Fruit fly (Drosophila melanogaster) whole organism, embryonic: ENCODE measurements around the gene CG32573.

Source experiments
- ATbp ChIP-seq: fragments of 200-800 bp; sonication (Bioruptor generic); optimal IDR thresholded peaks from 2 replicates; lab custom pipeline; 2017; ENCODE audit warnings: missing biosample characterization, mild to moderate bottlenecking, missing genetic modification characterization, missing genetic modification reagents
- Adf1 ChIP-seq: fragments of 200-800 bp; sonication (Bioruptor generic); IDR thresholded peaks from 2 replicates; pipeline ENCODE4 v1.3.6; 2022; ENCODE audit warnings: missing biosample characterization, missing genetic modification characterization
- Bdp1 ChIP-seq: fragments of 200-800 bp; sonication (Bioruptor generic); optimal IDR thresholded peaks from 3 replicates; lab custom pipeline; 2016; ENCODE audit warnings: missing biosample characterization, missing genetic modification characterization
- Blimp-1 ChIP-seq: fragments of 200-800 bp; sonication (Bioruptor generic); optimal IDR thresholded peaks from 3 replicates; lab custom pipeline; 2018; ENCODE audit warnings: missing biosample characterization, missing genetic modification characterization, mild to moderate bottlenecking, moderate library complexity, missing genetic modification reagents
- CG10543 ChIP-seq: fragments of 200-800 bp; sonication (Bioruptor generic); optimal IDR thresholded peaks from 3 replicates; lab custom pipeline; 2017; ENCODE audit warnings: missing biosample characterization, mild to moderate bottlenecking, missing genetic modification characterization, moderate library complexity
- CG10979 ChIP-seq: fragments of 200-800 bp; sonication (Bioruptor generic); optimal IDR thresholded peaks from 2 replicates; lab custom pipeline; 2018; ENCODE audit warnings: missing biosample characterization, mild to moderate bottlenecking, missing genetic modification characterization, moderate library complexity
- CG12071 ChIP-seq: fragments of 200-800 bp; sonication (Bioruptor generic); optimal IDR thresholded peaks from 3 replicates; lab custom pipeline; 2018; ENCODE audit warnings: missing biosample characterization, mild to moderate bottlenecking, missing genetic modification characterization
- CG12769 ChIP-seq: fragments of 200-800 bp; sonication (Bioruptor generic); optimal IDR thresholded peaks from 2 replicates; lab custom pipeline; 2019; ENCODE audit warnings: missing biosample characterization, mild to moderate bottlenecking, missing genetic modification characterization, moderate library complexity
- CG1603 ChIP-seq: fragments of 200-800 bp; sonication (Bioruptor generic); optimal IDR thresholded peaks from 2 replicates; lab custom pipeline; 2019; ENCODE audit warnings: missing biosample characterization, mild to moderate bottlenecking, missing genetic modification characterization, moderate library complexity
- CG17328 ChIP-seq: fragments of 200-800 bp; sonication (Bioruptor generic); IDR thresholded peaks from 2 replicates; pipeline ENCODE4 v1.3.6; 2022; ENCODE audit warnings: missing biosample characterization, missing genetic modification characterization
- CG17361 ChIP-seq: fragments of 200-800 bp; sonication (Bioruptor generic); IDR thresholded peaks from 3 replicates; pipeline ENCODE4 v1.3.6; 2022; ENCODE audit warnings: missing biosample characterization, missing genetic modification characterization
- CG18011 ChIP-seq: fragments of 200-800 bp; sonication (Bioruptor generic); optimal IDR thresholded peaks from 2 replicates; lab custom pipeline; 2017; ENCODE audit warnings: missing biosample characterization, missing genetic modification characterization, mild to moderate bottlenecking, moderate library complexity, missing genotype
- CG1832 ChIP-seq: fragments of 200-800 bp; sonication (Bioruptor generic); optimal IDR thresholded peaks from 2 replicates; lab custom pipeline; 2017; ENCODE audit warnings: missing biosample characterization, mild to moderate bottlenecking, missing genetic modification characterization, inconsistent platforms
- CG2202 ChIP-seq: fragments of 200-800 bp; sonication (Bioruptor generic); optimal IDR thresholded peaks from 2 replicates; lab custom pipeline; 2018; ENCODE audit warnings: missing biosample characterization, mild to moderate bottlenecking, missing genetic modification characterization
- CG6175 ChIP-seq: fragments of 200-800 bp; sonication (Bioruptor generic); IDR thresholded peaks from 3 replicates; pipeline ENCODE4 v1.3.6; 2022; ENCODE audit warnings: missing biosample characterization, missing genetic modification characterization
- CG8281 ChIP-seq: fragments of 200-800 bp; sonication (Bioruptor generic); optimal IDR thresholded peaks from 2 replicates; lab custom pipeline; 2018; ENCODE audit warnings: missing biosample characterization, mild to moderate bottlenecking, missing genetic modification characterization, moderate library complexity
- CG8924 ChIP-seq: fragments of 200-800 bp; optimal IDR thresholded peaks from 3 replicates; lab custom pipeline; 2019; ENCODE audit warnings: missing biosample characterization, mild to moderate bottlenecking, missing genetic modification characterization, moderate library complexity
- Eip74EF ChIP-seq, 2 experiments: fragments of 200-800 bp in 1 of 2; fragments of >200 bp in 1 of 2; sonication (Bioruptor generic) in 1 of 2; optimal IDR thresholded peaks; 2 replicates each; lab custom pipeline; 2017 to 2019; ENCODE audit warnings: missing biosample characterization in 2 of 2, missing genetic modification characterization in 2 of 2, mild to moderate bottlenecking in 1 of 2, moderate library complexity in 1 of 2
- GATAe ChIP-seq: fragments of 200-800 bp; sonication (Bioruptor generic); conservative IDR thresholded peaks from 2 replicates; pipeline ENCODE4 v1.3.6; 2022; ENCODE audit warnings: missing biosample characterization, missing genetic modification characterization
- HLH3B ChIP-seq: fragments of 200-800 bp; sonication (Bioruptor generic); IDR thresholded peaks from 2 replicates; pipeline ENCODE4 v1.3.6; 2022; ENCODE audit warnings: missing biosample characterization, missing genetic modification characterization
- Hey ChIP-seq: fragments of 200-800 bp; sonication (Bioruptor generic); optimal IDR thresholded peaks from 3 replicates; lab custom pipeline; 2018; ENCODE audit warnings: missing biosample characterization, mild to moderate bottlenecking, missing genetic modification characterization
- HmgZ ChIP-seq: fragments of 200-800 bp; sonication (Bioruptor generic); optimal IDR thresholded peaks from 2 replicates; lab custom pipeline; 2018; ENCODE audit warnings: missing biosample characterization, mild to moderate bottlenecking, missing genetic modification characterization
- Hr39 ChIP-seq: fragments of >200 bp; optimal IDR thresholded peaks from 2 replicates; lab custom pipeline; 2017
- Jarid2 ChIP-seq: fragments of 200-800 bp; sonication (Bioruptor generic); optimal IDR thresholded peaks from 3 replicates; lab custom pipeline; 2017; ENCODE audit warnings: mild to moderate bottlenecking, missing biosample characterization, missing genetic modification reagents, missing genetic modification characterization
- Mad ChIP-seq: fragments of 200-800 bp; sonication (Bioruptor generic); optimal IDR thresholded peaks from 2 replicates; lab custom pipeline; 2016; ENCODE audit warnings: missing biosample characterization, missing genetic modification characterization
- Med ChIP-seq: fragments of 200-800 bp; sonication (Bioruptor generic); peaks from one replicate; lab custom pipeline; 2016; ENCODE audit warnings: missing biosample characterization, missing genetic modification characterization, mild to moderate bottlenecking, inconsistent platforms, moderate library complexity
- Nf-YC ChIP-seq: fragments of 200-800 bp; optimal IDR thresholded peaks from 3 replicates; lab custom pipeline; 2019; ENCODE audit warnings: missing biosample characterization, mild to moderate bottlenecking, missing genetic modification characterization, moderate library complexity
- Pdp1 ChIP-seq, 2 experiments: fragments of 200-800 bp; sonication (Bioruptor generic); optimal IDR thresholded peaks; 3 replicates each; lab custom pipeline; 2016; ENCODE audit warnings: missing biosample characterization in 2 of 2, missing genetic modification characterization in 2 of 2, mild to moderate bottlenecking in 1 of 2, moderate library complexity in 1 of 2
- ac ChIP-seq: fragments of 200-800 bp; sonication (Bioruptor generic); optimal IDR thresholded peaks from 3 replicates; lab custom pipeline; 2017; ENCODE audit warnings: missing biosample characterization, mild to moderate bottlenecking, missing genetic modification characterization
- cg ChIP-seq: fragments of 200-800 bp; sonication (Bioruptor generic); optimal IDR thresholded peaks from 3 replicates; lab custom pipeline; 2019; ENCODE audit warnings: missing biosample characterization, mild to moderate bottlenecking, missing genetic modification characterization, moderate library complexity
- chif ChIP-seq, 2 experiments: fragments of 200-800 bp; sonication (Bioruptor generic); optimal IDR thresholded peaks; 3 replicates each; lab custom pipeline; 2016; ENCODE audit warnings: missing biosample characterization in 2 of 2, missing genetic modification characterization in 2 of 2
- cwo ChIP-seq: fragments of 200-800 bp; sonication (Bioruptor generic); optimal IDR thresholded peaks from 3 replicates; lab custom pipeline; 2017; ENCODE audit warnings: missing biosample characterization, missing genetic modification characterization, mild to moderate bottlenecking, moderate library complexity, missing genetic modification reagents
- ewg ChIP-seq: fragments of 200-800 bp; sonication (Bioruptor generic); optimal IDR thresholded peaks from 3 replicates; lab custom pipeline; 2017; ENCODE audit warnings: mild to moderate bottlenecking, missing biosample characterization, missing genetic modification reagents, missing genetic modification characterization
- insv ChIP-seq, 2 experiments: fragments of 200-800 bp; sonication (Bioruptor generic); optimal IDR thresholded peaks; 3 replicates each; lab custom pipeline; 2016 to 2018; ENCODE audit warnings: missing biosample characterization in 2 of 2, missing genetic modification characterization in 2 of 2
- kni ChIP-seq: fragments of 200-800 bp; sonication (Bioruptor generic); optimal IDR thresholded peaks from 3 replicates; lab custom pipeline; 2017; ENCODE audit warnings: mild to moderate bottlenecking, missing biosample characterization, missing genetic modification reagents, missing genetic modification characterization
- lola ChIP-seq, 3 experiments: fragments of >200 bp in 2 of 3; fragments of 200-800 bp in 1 of 3; sonication (Bioruptor generic) in 1 of 3; optimal IDR thresholded peaks; 2 replicates each; lab custom pipeline; 2017 to 2019; ENCODE audit warnings: missing biosample characterization in 3 of 3, missing genetic modification characterization in 3 of 3, mild to moderate bottlenecking in 1 of 3, moderate library complexity in 1 of 3
- oc ChIP-seq: fragments of 200-800 bp; sonication (Bioruptor generic); optimal IDR thresholded peaks from 2 replicates; lab custom pipeline; 2018; ENCODE audit warnings: missing biosample characterization, mild to moderate bottlenecking, missing genetic modification characterization, moderate library complexity
- pzg ChIP-seq: fragments of 200-800 bp; sonication (Bioruptor generic); optimal IDR thresholded peaks from 3 replicates; lab custom pipeline; 2018; ENCODE audit warnings: missing biosample characterization, mild to moderate bottlenecking, missing genetic modification characterization, moderate library complexity
- sd ChIP-seq: fragments of 200-800 bp; sonication (Bioruptor generic); optimal IDR thresholded peaks from 3 replicates; lab custom pipeline; 2018; ENCODE audit warnings: missing biosample characterization, mild to moderate bottlenecking, missing genetic modification characterization, moderate library complexity
- sens ChIP-seq: fragments of 200-800 bp; sonication (Bioruptor generic); peaks from one replicate; lab custom pipeline; 2016; ENCODE audit warnings: missing biosample characterization, missing genetic modification characterization
- slbo ChIP-seq: fragments of 200-800 bp; sonication (Bioruptor generic); IDR thresholded peaks from 2 replicates; pipeline ENCODE4 v1.3.6; 2022; ENCODE audit warnings: missing biosample characterization, missing genetic modification characterization
- sqz ChIP-seq: fragments of 200-800 bp; sonication (Bioruptor generic); optimal IDR thresholded peaks from 3 replicates; lab custom pipeline; 2018; ENCODE audit warnings: missing biosample characterization, mild to moderate bottlenecking, missing genetic modification characterization
- stc ChIP-seq: fragments of 200-800 bp; sonication (Bioruptor generic); IDR thresholded peaks from 2 replicates; pipeline ENCODE4 v1.3.6; 2022; ENCODE audit warnings: missing biosample characterization, missing genetic modification characterization
- tap ChIP-seq: fragments of 200-800 bp; optimal IDR thresholded peaks from 3 replicates; lab custom pipeline; 2019; ENCODE audit warnings: missing biosample characterization, mild to moderate bottlenecking, missing genetic modification characterization, moderate library complexity

Gene CG32573

dm6 chrX:16640260-16641100 lies 10.7 kb upstream of the CG32573 start, which contains the start of the genes SNRPG and mthl1 (continued):
- peak; percentile 77 for TF ChIP-seq ewg (GFP tag; lab: Kevin White, UChicago)
- peak; percentile 37 for TF ChIP-seq HmgZ
- TF ChIP-seq Hr39 (lab: Kevin White, UChicago) = no peak
- peak; percentile 69 for TF ChIP-seq GATAe
- TF ChIP-seq chif (GFP tag; optimal IDR thresholded peaks at IDR 0.05; lab: Kevin White, UChicago) = peak; percentile 58 to 73
- peak; percentile 47 for TF ChIP-seq CG10979 (tag; lab: Kevin White, UChicago)

dm6 chrX:16641101-16641420 lies 10.1 kb upstream of the CG32573 start:
- TF ChIP-seq Blimp-1 (GFP tag; lab: Kevin White, UChicago) (peak; percentile 33), cwo (GFP tag; lab: Kevin White, UChicago) (no peak), kni (peak; percentile 59), Jarid2 (GFP tag; lab: Kevin White, UChicago) (peak; percentile 61), pzg (no peak), ATbp (GFP tag; lab: Kevin White, UChicago) (peak; percentile 27), sqz (GFP tag; lab: Kevin White, UChicago) (peak; percentile 6), ac (GFP tag; lab: Kevin White, UChicago) (peak; percentile 1)
- TF ChIP-seq, all 482 proteins: peak for 6

DNA sequence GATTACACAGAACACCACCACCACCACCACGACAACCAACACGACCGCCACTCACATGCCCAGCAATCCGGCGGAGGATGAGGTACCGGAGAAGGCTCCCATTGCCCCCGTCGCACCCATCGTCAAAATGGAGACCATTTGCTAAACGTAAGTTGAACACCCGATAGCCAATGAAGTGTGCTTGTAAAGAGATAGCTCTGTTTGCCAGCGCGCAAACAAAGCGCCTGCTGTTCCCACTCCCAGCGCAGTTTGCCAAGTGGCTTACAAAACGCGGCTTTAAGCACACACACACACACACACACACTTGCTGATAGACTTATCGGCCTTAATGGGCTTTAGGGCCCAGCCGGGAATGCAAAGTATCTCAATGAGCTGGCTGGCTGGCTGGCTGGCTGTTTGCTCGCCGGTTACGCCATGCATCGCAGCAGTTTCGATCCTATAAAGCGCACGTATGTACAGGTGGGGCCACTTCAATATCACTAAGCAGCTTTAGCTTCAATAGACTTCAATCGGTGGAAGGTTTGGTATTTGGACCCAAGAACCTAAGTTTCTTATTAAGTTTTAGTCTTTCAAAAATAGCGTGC lies 7.7 kb upstream of the CG32573 start:
- TF ChIP-seq CG12071 (GFP tag; lab: Kevin White, UChicago) (no peak), sens (GFP tag; lab: Kevin White, UChicago) (peak; percentile 78), CG10543 (GFP tag; lab: Kevin White, UChicago) (peak; percentile 16), tap (tag; lab: Kevin White, UChicago) (no peak), Med (GFP tag; lab: Kevin White, UChicago) (peak; percentile 35), Nf-YC (tag; lab: Kevin White, UChicago) (no peak), Bdp1 (GFP tag; lab: Kevin White, UChicago) (no peak), HLH3B (0 out of 2 replicates have a peak, but pooled peaks have one; percentile 16), Eip74EF (GFP tag; optimal IDR thresholded peaks at IDR 0.05; lab: Kevin White, UChicago) (no peak), CG8924 (tag; lab: Kevin White, UChicago) (no peak), CG2202 (tag; lab: Kevin White, UChicago) (no peak), sd (peak; percentile 50), ATbp (GFP tag; lab: Kevin White, UChicago) (peak; percentile 39), CG1832 (GFP tag; lab: Kevin White, UChicago) (no peak), Mad (no peak), CG17361 (GFP tag; lab: Robert Waterston, UW) (no peak), oc (tag; lab: Kevin White, UChicago) (peak; percentile 70), Pdp1 (GFP tag; optimal IDR thresholded peaks at IDR 0.05; lab: Kevin White, UChicago) (peak in 1 of 2 experiments; percentile 70), lola (GFP tag; optimal IDR thresholded peaks at IDR 0.05; lab: Kevin White, UChicago) (no peak), Adf1 (GFP tag; lab: Robert Waterston, UW) (no peak), Hey (tag; lab: Kevin White, UChicago) (no peak), CG17328 (GFP tag; lab: Robert Waterston, UW) (no peak), stc (GFP tag; lab: Robert Waterston, UW) (peak; percentile 26; the same call in 1 of the 2 replicates), cwo (GFP tag; lab: Kevin White, UChicago) (no peak), CG1603 (tag; lab: Kevin White, UChicago) (no peak), CG8281 (tag; lab: Kevin White, UChicago) (no peak), insv (GFP tag; optimal IDR thresholded peaks at IDR 0.05; lab: Kevin White, UChicago) (no peak), CG18011 (no peak), CG12769 (tag; lab: Kevin White, UChicago) (peak; percentile 7), slbo (GFP tag; lab: Robert Waterston, UW) (peak; percentile 6; the same call in 1 of the 2 replicates), CG6175 (GFP tag; lab: Robert Waterston, UW) (no peak), cg (peak; percentile 24)
